Fruit fly (Drosophila melanogaster): ENCODE results near the gene Or10a.
A peak's percentile ranks its signal among the peaks of the same experiment; 100 is the strongest.

Or10a gene

DNA sequence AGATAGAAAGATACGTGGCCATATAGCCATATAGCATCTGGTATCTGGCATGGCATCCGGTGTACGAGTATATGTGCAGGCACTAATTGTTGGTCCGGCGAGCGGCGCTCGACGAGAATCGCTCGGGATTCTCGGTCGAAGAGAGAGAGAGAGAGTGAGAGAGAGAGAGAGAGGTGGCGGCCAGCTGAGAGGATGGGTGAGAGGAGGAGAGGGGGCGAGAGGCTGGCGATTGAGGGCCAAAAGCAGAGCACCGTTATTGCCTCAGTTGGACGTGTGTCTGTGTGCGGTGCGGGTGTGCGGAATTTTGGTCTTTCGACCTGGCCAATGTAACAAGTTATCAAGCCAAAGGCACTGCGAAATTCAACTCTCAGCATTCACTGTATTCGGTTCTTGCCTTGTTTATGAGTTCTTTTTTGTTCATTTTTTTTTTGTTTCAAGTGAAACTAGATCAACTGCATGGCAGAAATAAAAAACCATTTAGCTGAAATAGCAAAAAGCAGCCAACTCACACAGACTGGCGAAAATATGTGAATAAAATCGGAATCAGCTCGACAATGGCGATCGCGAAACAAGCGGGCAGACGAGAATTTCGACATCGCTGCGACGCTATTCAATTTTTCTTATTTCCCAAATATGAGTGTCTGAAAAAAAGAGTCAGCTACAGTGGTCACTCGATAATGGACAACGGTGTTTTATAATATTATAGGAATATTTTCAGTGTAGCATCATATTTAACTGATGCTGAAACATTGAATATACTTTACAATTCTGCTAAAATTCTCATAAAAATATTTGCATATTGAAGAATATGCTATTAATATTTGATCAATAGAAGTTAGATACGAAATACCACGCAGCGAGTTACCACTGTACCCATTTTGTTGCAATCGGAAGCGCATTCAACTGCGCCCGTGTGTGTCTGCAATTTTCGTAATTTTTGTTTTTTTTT, 44.2 kb downstream of the Or10a start (continued):
- TF ChIP-seq CG6791 (GFP tag; IDR thresholded peaks at IDR 0.05; ENCODE audit: partially characterized antibody) (0 out of 3 replicates have a peak, but pooled peaks have one; percentile 22), chn (GFP tag; optimal IDR thresholded peaks at IDR 0.05) (no peak), CG6854 (GFP tag; optimal IDR thresholded peaks at IDR 0.05) (no peak), CG7745 (tag; optimal IDR thresholded peaks at IDR 0.05) (no peak), cas (GFP tag; IDR thresholded peaks at IDR 0.05) (no peak), Sry-δ (GFP tag; optimal IDR thresholded peaks at IDR 0.05) (no peak), ash1 (GFP tag; optimal IDR thresholded peaks at IDR 0.05) (no peak), Ptx1 (GFP tag; IDR thresholded peaks at IDR 0.05) (no peak), Abd-B (GFP tag; optimal IDR thresholded peaks at IDR 0.05) (no peak), gem (tag; optimal IDR thresholded peaks at IDR 0.05) (peak; percentile 34), NfI (GFP tag; optimal IDR thresholded peaks at IDR 0.05) (no peak), HLH3B (GFP tag; IDR thresholded peaks at IDR 0.05) (0 out of 2 replicates have a peak, but pooled peaks have one; percentile 13), org-1 (GFP tag; optimal IDR thresholded peaks at IDR 0.05) (no peak), sob (GFP tag; IDR thresholded peaks at IDR 0.05) (0 out of 2 replicates have a peak, but pooled peaks have one; percentile 6), lilli (GFP tag; optimal IDR thresholded peaks at IDR 0.05) (peak; percentile 8), odd (GFP tag; optimal IDR thresholded peaks at IDR 0.05) (no peak), cad (GFP tag; optimal IDR thresholded peaks at IDR 0.05) (no peak), CG11085 (GFP tag; IDR thresholded peaks at IDR 0.05) (no peak), CG6689 (GFP tag; IDR thresholded peaks at IDR 0.05) (peak; percentile 11; the same call in 1 of the 2 replicates), fd3F (GFP tag; optimal IDR thresholded peaks at IDR 0.05) (no peak), al (GFP tag; IDR thresholded peaks at IDR 0.05) (no peak), Rfx (GFP tag; IDR thresholded peaks at IDR 0.05) (peak; percentile 31), Drgx (GFP tag; IDR thresholded peaks at IDR 0.05) (peak; percentile 40; the same call in 1 of the 2 replicates), CG12219 (GFP tag; optimal IDR thresholded peaks at IDR 0.05) (no peak), klu (GFP tag; IDR thresholded peaks at IDR 0.05) (no peak), peb (GFP tag; IDR thresholded peaks at IDR 0.05) (no peak), CG17328 (GFP tag; IDR thresholded peaks at IDR 0.05) (no peak), CG1603 (tag; optimal IDR thresholded peaks at IDR 0.05) (no peak), HmgD (GFP tag; optimal IDR thresholded peaks at IDR 0.05) (no peak), NK7.1 (GFP tag; optimal IDR thresholded peaks at IDR 0.05) (no peak), CG32767 (GFP tag; IDR thresholded peaks at IDR 0.05) (no peak), CG17912 (GFP tag; optimal IDR thresholded peaks at IDR 0.05) (no peak), CG9215 (GFP tag; IDR thresholded peaks at IDR 0.05) (no peak), zen (tag; optimal IDR thresholded peaks at IDR 0.05) (no peak), PHDP (tag; optimal IDR thresholded peaks at IDR 0.05) (no peak), Oli (tag; optimal IDR thresholded peaks at IDR 0.05) (no peak), CG10147 (GFP tag; optimal IDR thresholded peaks at IDR 0.05) (no peak), Side (GFP tag; optimal IDR thresholded peaks at IDR 0.05) (no peak), lola (GFP tag; optimal IDR thresholded peaks at IDR 0.05) (no peak), jigr1 (GFP tag; IDR thresholded peaks at IDR 0.05) (no peak), sqz (GFP tag; optimal IDR thresholded peaks at IDR 0.05) (no peak), CG8359 (GFP tag; optimal IDR thresholded peaks at IDR 0.05; ENCODE audit: borderline replicate concordance) (no peak), CG6683 (GFP tag; optimal IDR thresholded peaks at IDR 0.05) (no peak), E2f1 (GFP tag; IDR thresholded peaks at IDR 0.05) (0 out of 2 replicates have a peak, but pooled peaks have one; percentile 15), CG12104 (GFP tag; optimal IDR thresholded peaks at IDR 0.05) (no peak), lmd (GFP tag; IDR thresholded peaks at IDR 0.05) (peak; percentile 40; the same call in 1 of the 2 replicates), CG17568 (GFP tag; optimal IDR thresholded peaks at IDR 0.05) (no peak), CG11696 (GFP tag; IDR thresholded peaks at IDR 0.05) (no peak), CG1792 (GFP tag; optimal IDR thresholded peaks at IDR 0.05) (no peak)
